Worm (Caenorhabditis elegans): Measurements from ENCODE around the gene ulp-1.

DNA sequence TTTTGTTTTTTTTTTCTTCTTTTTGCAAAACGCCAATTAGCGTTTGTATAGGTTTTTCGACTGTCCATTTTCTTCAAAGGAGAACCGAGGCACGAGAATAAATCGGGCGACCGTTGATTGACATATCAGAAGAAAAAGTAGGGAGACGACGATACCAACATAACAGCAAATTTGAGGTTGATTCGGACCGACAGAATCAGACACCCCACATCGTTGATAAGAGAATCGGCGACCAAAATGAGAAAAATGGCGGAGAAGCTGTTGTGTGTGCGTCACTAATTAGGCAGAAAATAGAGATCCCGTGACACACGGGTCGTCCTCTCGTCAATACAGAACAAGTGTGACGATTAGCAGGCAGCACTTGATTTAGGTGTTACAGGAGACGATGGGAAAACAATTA, 27.7 kb downstream of the ulp-1 start:
- TF ChIP-seq zag-1 (tag; optimal IDR thresholded peaks at IDR 0.05) (no peak), nhr-12 (tag; optimal IDR thresholded peaks at IDR 0.05) (no peak), elt-1 (tag; optimal IDR thresholded peaks at IDR 0.05) (no peak), unc-39 (tag; optimal IDR thresholded peaks at IDR 0.05) (no peak), ZK546.5 (tag; optimal IDR thresholded peaks at IDR 0.05) (no peak), nhr-77 (tag; optimal IDR thresholded peaks at IDR 0.05) (no peak), unc-55 (GFP tag; optimal IDR thresholded peaks at IDR 0.05) (no peak), ztf-11 (tag; optimal IDR thresholded peaks at IDR 0.05) (no peak), dmd-4 (tag; optimal IDR thresholded peaks at IDR 0.05) (no peak), lin-39 (tag; optimal IDR thresholded peaks at IDR 0.05) (no peak), ama-1 (optimal IDR thresholded peaks at IDR 0.05) (no peak)

All from whole organism, L2 larva.